Fruit fly (Drosophila melanogaster) whole organism, embryonic: ENCODE measurements around the gene sea.
A peak's percentile ranks its signal among the peaks of the same experiment; 100 is the strongest.

Source experiments
- CG10543 ChIP-seq: fragments of 200-800 bp; sonication (Bioruptor generic); optimal IDR thresholded peaks from 3 replicates; lab custom pipeline; 2017; ENCODE audit warnings: missing biosample characterization, mild to moderate bottlenecking, missing genetic modification characterization, moderate library complexity
- CG11696 ChIP-seq: fragments of 200-800 bp; sonication (Bioruptor generic); IDR thresholded peaks from 2 replicates; pipeline ENCODE4 v1.3.6; 2022; ENCODE audit warnings: missing biosample characterization, missing genetic modification characterization
- CG12104 ChIP-seq: fragments of 200-800 bp; sonication (Bioruptor generic); optimal IDR thresholded peaks from 3 replicates; lab custom pipeline; 2016; ENCODE audit warnings: missing biosample characterization, missing genetic modification characterization
- CG12391 ChIP-seq: fragments of 200-800 bp; sonication (Bioruptor generic); optimal IDR thresholded peaks from 3 replicates; lab custom pipeline; 2018; ENCODE audit warnings: missing biosample characterization, mild to moderate bottlenecking, missing genetic modification characterization, moderate library complexity
- CG13123 ChIP-seq: fragments of 200-800 bp; sonication (Bioruptor generic); optimal IDR thresholded peaks from 2 replicates; lab custom pipeline; 2016; ENCODE audit warnings: missing biosample characterization, missing genetic modification characterization
- CG13424 ChIP-seq: fragments of 200-800 bp; sonication (Bioruptor generic); optimal IDR thresholded peaks from 2 replicates; lab custom pipeline; 2019; ENCODE audit warnings: missing biosample characterization, mild to moderate bottlenecking, missing genetic modification characterization, moderate library complexity
- CG14441 ChIP-seq: fragments of 200-800 bp; sonication (Bioruptor generic); IDR thresholded peaks from 2 replicates; pipeline ENCODE4 v1.3.6; 2022; ENCODE audit warnings: missing biosample characterization, missing genetic modification characterization
- CG14710 ChIP-seq: fragments of 200-800 bp; sonication (Bioruptor generic); optimal IDR thresholded peaks from 3 replicates; lab custom pipeline; 2019; ENCODE audit warnings: missing biosample characterization, mild to moderate bottlenecking, missing genetic modification characterization, moderate library complexity
- CG15696 ChIP-seq: fragments of 200-800 bp; sonication (Bioruptor generic); optimal IDR thresholded peaks from 2 replicates; lab custom pipeline; 2019; ENCODE audit warnings: missing biosample characterization, mild to moderate bottlenecking, missing genetic modification characterization, moderate library complexity
- CG17568 ChIP-seq: fragments of 200-800 bp; sonication (Bioruptor generic); optimal IDR thresholded peaks from 2 replicates; lab custom pipeline; 2018; ENCODE audit warnings: missing biosample characterization, mild to moderate bottlenecking, missing genetic modification characterization, moderate library complexity
- CG2116 ChIP-seq: fragments of 200-800 bp; sonication (Bioruptor generic); optimal IDR thresholded peaks from 3 replicates; lab custom pipeline; 2018; ENCODE audit warnings: missing biosample characterization, mild to moderate bottlenecking, missing genetic modification characterization
- CG2199 ChIP-seq: fragments of 200-800 bp; sonication (Bioruptor generic); IDR thresholded peaks from 3 replicates; pipeline ENCODE4 v1.3.6; 2022; ENCODE audit warnings: missing biosample characterization, missing genetic modification characterization
- CG2712 ChIP-seq: fragments of 200-800 bp; optimal IDR thresholded peaks from 3 replicates; lab custom pipeline; 2019; ENCODE audit warnings: missing biosample characterization, mild to moderate bottlenecking, missing genetic modification characterization, moderate library complexity
- CG2875 ChIP-seq: fragments of 200-800 bp; sonication (Bioruptor generic); optimal IDR thresholded peaks from 2 replicates; lab custom pipeline; 2017; ENCODE audit warnings: missing biosample characterization, mild to moderate bottlenecking, missing genetic modification characterization, missing genetic modification reagents
- CG30403 ChIP-seq: fragments of 200-800 bp; sonication (Bioruptor generic); optimal IDR thresholded peaks from 3 replicates; lab custom pipeline; 2016; ENCODE audit warnings: missing biosample characterization, missing genetic modification characterization
- CG31224 ChIP-seq: fragments of 200-800 bp; sonication (Bioruptor generic); IDR thresholded peaks from 2 replicates; pipeline ENCODE4 v1.3.6; 2022; ENCODE audit warnings: missing biosample characterization, missing genetic modification characterization
- CG31388 ChIP-seq: fragments of 200-800 bp; sonication (Bioruptor generic); optimal IDR thresholded peaks from 2 replicates; lab custom pipeline; 2016; ENCODE audit warnings: missing biosample characterization, missing genetic modification characterization
- CG3995 ChIP-seq: fragments of 200-800 bp; sonication (Bioruptor generic); optimal IDR thresholded peaks from 3 replicates; lab custom pipeline; 2016; ENCODE audit warnings: missing biosample characterization, missing genetic modification characterization
- CG4854 ChIP-seq: fragments of 200-800 bp; sonication (Bioruptor generic); optimal IDR thresholded peaks from 2 replicates; lab custom pipeline; 2016; ENCODE audit warnings: missing biosample characterization, missing genetic modification characterization, inconsistent platforms
- CG6683 ChIP-seq: fragments of 200-800 bp; sonication (Bioruptor generic); optimal IDR thresholded peaks from 2 replicates; lab custom pipeline; 2017; ENCODE audit warnings: missing biosample characterization, mild to moderate bottlenecking, missing genetic modification characterization, missing genetic modification reagents
- CG7372 ChIP-seq: fragments of 200-800 bp; sonication (Bioruptor generic); IDR thresholded peaks from 2 replicates; pipeline ENCODE4 v1.3.6; 2022; ENCODE audit warnings: missing biosample characterization, missing genetic modification characterization
- CG7839 ChIP-seq: fragments of 200-800 bp; sonication (Bioruptor generic); optimal IDR thresholded peaks from 3 replicates; lab custom pipeline; 2018; ENCODE audit warnings: missing biosample characterization, mild to moderate bottlenecking, missing genetic modification characterization, moderate library complexity
- CG8388 ChIP-seq: fragments of 200-800 bp; sonication (Bioruptor generic); optimal IDR thresholded peaks from 2 replicates; lab custom pipeline; 2019; ENCODE audit warnings: missing biosample characterization, mild to moderate bottlenecking, missing genetic modification characterization, moderate library complexity
- Dip2 ChIP-seq: fragments of 200-800 bp; sonication (Bioruptor generic); IDR thresholded peaks from 2 replicates; pipeline ENCODE4 v1.3.6; 2022; ENCODE audit warnings: missing biosample characterization, missing genetic modification characterization
- Dll ChIP-seq: fragments of 200-800 bp; sonication (Bioruptor generic); IDR thresholded peaks from 4 replicates; pipeline ENCODE4 v1.3.6; 2022; ENCODE audit warnings: missing biosample characterization, missing genetic modification characterization; ENCODE audit not compliant: partially characterized antibody
- Fer3 ChIP-seq: fragments of 200-800 bp; sonication (Bioruptor generic); optimal IDR thresholded peaks from 2 replicates; lab custom pipeline; 2018; ENCODE audit warnings: missing biosample characterization, mild to moderate bottlenecking, missing genetic modification characterization, moderate library complexity
- Myb ChIP-seq: fragments of 200-800 bp; sonication (Bioruptor generic); optimal IDR thresholded peaks from 2 replicates; lab custom pipeline; 2016; ENCODE audit warnings: missing biosample characterization, missing genetic modification characterization
- Pdp1 ChIP-seq, 2 experiments: fragments of 200-800 bp; sonication (Bioruptor generic); optimal IDR thresholded peaks; 3 replicates each; lab custom pipeline; 2016; ENCODE audit warnings: missing biosample characterization in 2 of 2, missing genetic modification characterization in 2 of 2, mild to moderate bottlenecking in 1 of 2, moderate library complexity in 1 of 2
- Rfx ChIP-seq: fragments of 200-800 bp; sonication (Bioruptor generic); IDR thresholded peaks from 2 replicates; pipeline ENCODE4 v1.3.6; 2022; ENCODE audit warnings: missing biosample characterization, missing genetic modification characterization
- Spps ChIP-seq: fragments of 200-800 bp; sonication (Bioruptor generic); optimal IDR thresholded peaks from 2 replicates; lab custom pipeline; 2018; ENCODE audit warnings: missing biosample characterization, mild to moderate bottlenecking, missing genetic modification characterization
- Sry-β ChIP-seq: fragments of 200-800 bp; sonication (Bioruptor generic); optimal IDR thresholded peaks from 2 replicates; lab custom pipeline; 2018; ENCODE audit warnings: missing biosample characterization, mild to moderate bottlenecking, missing genetic modification characterization, moderate library complexity
- ara ChIP-seq: fragments of 200-800 bp; sonication (Bioruptor generic); IDR thresholded peaks from 2 replicates; pipeline ENCODE4 v1.3.6; 2022; ENCODE audit warnings: missing biosample characterization, missing genetic modification characterization
- ash1 ChIP-seq: fragments of 200-800 bp; sonication (Bioruptor generic); optimal IDR thresholded peaks from 2 replicates; lab custom pipeline; 2018; ENCODE audit warnings: missing biosample characterization, mild to moderate bottlenecking, missing genetic modification characterization
- corto ChIP-seq: fragments of 200-800 bp; sonication (Bioruptor generic); optimal IDR thresholded peaks from 2 replicates; lab custom pipeline; 2016; ENCODE audit warnings: missing biosample characterization, mild to moderate bottlenecking, missing genetic modification characterization, moderate library complexity
- croc ChIP-seq: fragments of 200-800 bp; sonication (Bioruptor generic); conservative IDR thresholded peaks from 3 replicates; pipeline ENCODE4 v1.3.6; 2022; ENCODE audit warnings: missing biosample characterization, missing genetic modification characterization
- ewg ChIP-seq: fragments of 200-800 bp; sonication (Bioruptor generic); optimal IDR thresholded peaks from 3 replicates; lab custom pipeline; 2017; ENCODE audit warnings: mild to moderate bottlenecking, missing biosample characterization, missing genetic modification reagents, missing genetic modification characterization
- gcm2 ChIP-seq: fragments of 200-800 bp; sonication (Bioruptor generic); optimal IDR thresholded peaks from 2 replicates; lab custom pipeline; 2016; ENCODE audit warnings: missing biosample characterization, missing genetic modification characterization
- gem ChIP-seq: fragments of 200-800 bp; sonication (Bioruptor generic); optimal IDR thresholded peaks from 2 replicates; lab custom pipeline; 2019; ENCODE audit warnings: missing biosample characterization, mild to moderate bottlenecking, missing genetic modification characterization, moderate library complexity
- grn ChIP-seq: fragments of 200-800 bp; sonication (Bioruptor generic); optimal IDR thresholded peaks from 3 replicates; lab custom pipeline; 2017; ENCODE audit warnings: missing biosample characterization, missing genetic modification characterization
- knrl ChIP-seq: fragments of 200-800 bp; sonication (Bioruptor generic); IDR thresholded peaks from 3 replicates; pipeline ENCODE4 v1.3.6; 2022; ENCODE audit warnings: missing biosample characterization, missing genetic modification characterization; ENCODE audit not compliant: partially characterized antibody
- oc ChIP-seq: fragments of 200-800 bp; sonication (Bioruptor generic); optimal IDR thresholded peaks from 2 replicates; lab custom pipeline; 2018; ENCODE audit warnings: missing biosample characterization, mild to moderate bottlenecking, missing genetic modification characterization, moderate library complexity
- pnt ChIP-seq: fragments of 200-800 bp; sonication (Bioruptor generic); optimal IDR thresholded peaks from 3 replicates; lab custom pipeline; 2016; ENCODE audit warnings: missing biosample characterization, missing genetic modification characterization
- ranshi ChIP-seq: fragments of 200-800 bp; sonication (Bioruptor generic); IDR thresholded peaks from 2 replicates; pipeline ENCODE4 v1.3.6; 2022; ENCODE audit warnings: missing biosample characterization, missing genetic modification characterization
- repo ChIP-seq: fragments of 200-800 bp; sonication (Bioruptor generic); optimal IDR thresholded peaks from 2 replicates; lab custom pipeline; 2016; ENCODE audit warnings: missing biosample characterization, missing genetic modification characterization
- rib ChIP-seq: fragments of 200-800 bp; sonication (Bioruptor generic); IDR thresholded peaks from 2 replicates; pipeline ENCODE4 v1.3.6; 2022; ENCODE audit warnings: missing biosample characterization, missing genetic modification characterization
- sc ChIP-seq, 3 experiments: fragments of >200 bp in 2 of 3; fragments of 200-800 bp in 1 of 3; sonication (Bioruptor generic) in 1 of 3; optimal IDR thresholded peaks; 2 replicates in 2 of 3; 3 replicates in 1 of 3; lab custom pipeline; 2017; ENCODE audit warnings: mild to moderate bottlenecking in 1 of 3, missing biosample characterization in 1 of 3, missing genetic modification characterization in 1 of 3, missing genetic modification reagents in 1 of 3
- sob ChIP-seq: fragments of 200-800 bp; sonication (Bioruptor generic); IDR thresholded peaks from 2 replicates; pipeline ENCODE4 v1.3.6; 2022; ENCODE audit warnings: missing biosample characterization, missing genetic modification characterization
- tll ChIP-seq, 2 experiments: fragments of 200-800 bp in 1 of 2; fragments of >200 bp in 1 of 2; sonication (Bioruptor generic) in 1 of 2; optimal IDR thresholded peaks; 2 replicates each; lab custom pipeline; 2017 to 2019; ENCODE audit warnings: missing biosample characterization in 2 of 2, missing genetic modification characterization in 2 of 2, mild to moderate bottlenecking in 1 of 2, moderate library complexity in 1 of 2

sea gene

dm6 chr3R:11581340-11582252 lies 14.7 kb upstream of the sea start, which contains the start of gene wkd (continued):
- TF ChIP-seq CG14441 (GFP tag; lab: Robert Waterston, UW) (no peak), Pdp1 (GFP tag; optimal IDR thresholded peaks at IDR 0.05; lab: Kevin White, UChicago) (no peak), Sry-β (GFP tag; lab: Kevin White, UChicago) (no peak), CG2712 (tag; lab: Kevin White, UChicago) (no peak), pnt (GFP tag; lab: Kevin White, UChicago) (no peak), CG14710 (no peak), repo (GFP tag; lab: Kevin White, UChicago) (no peak), CG31224 (GFP tag; lab: Robert Waterston, UW) (no peak), CG2116 (GFP tag; lab: Kevin White, UChicago) (peak; percentile 53), CG2199 (GFP tag; lab: Robert Waterston, UW) (no peak), CG31388 (GFP tag; lab: Kevin White, UChicago) (no peak), Myb (GFP tag; lab: Kevin White, UChicago) (peak; percentile 54), gcm2 (GFP tag; lab: Kevin White, UChicago) (no peak), CG8388 (no peak), sc (optimal IDR thresholded peaks at IDR 0.05; lab: Kevin White, UChicago) (no peak), sc (GFP tag; optimal IDR thresholded peaks at IDR 0.05; lab: Kevin White, UChicago) (no peak), ara (GFP tag; lab: Robert Waterston, UW) (no peak), CG30403 (GFP tag; lab: Kevin White, UChicago) (peak; percentile 19), Rfx (no peak), grn (GFP tag; lab: Kevin White, UChicago) (peak; percentile 64), gem (tag; lab: Kevin White, UChicago) (no peak), CG10543 (GFP tag; lab: Kevin White, UChicago) (peak; percentile 63), CG7372 (GFP tag; lab: Robert Waterston, UW) (no peak), rib (GFP tag; lab: Robert Waterston, UW) (no peak), ranshi (no peak), CG3995 (GFP tag; lab: Kevin White, UChicago) (no peak), CG15696 (tag; lab: Kevin White, UChicago) (no peak), croc (no peak), CG4854 (GFP tag; lab: Kevin White, UChicago) (no peak), CG13424 (no peak), Dip2 (GFP tag; lab: Robert Waterston, UW) (no peak), CG12104 (GFP tag; lab: Kevin White, UChicago) (no peak), Spps (tag; lab: Kevin White, UChicago) (no peak), CG6683 (GFP tag; lab: Kevin White, UChicago) (no peak), Dll (peak; percentile 87), sob (GFP tag; lab: Robert Waterston, UW) (0 out of 2 replicates have a peak, but pooled peaks have one; percentile 31), oc (tag; lab: Kevin White, UChicago) (no peak), ash1 (GFP tag; lab: Kevin White, UChicago) (no peak), CG17568 (no peak), CG11696 (no peak), knrl (GFP tag; lab: Robert Waterston, UW) (peak; percentile 87), tll (GFP tag; optimal IDR thresholded peaks at IDR 0.05; lab: Kevin White, UChicago) (no peak), CG7839 (tag; lab: Kevin White, UChicago) (no peak), Fer3 (no peak), ewg (GFP tag; lab: Kevin White, UChicago) (no peak), CG2875 (GFP tag; lab: Kevin White, UChicago) (no peak), corto (GFP tag; lab: Kevin White, UChicago) (no peak), CG13123 (GFP tag; lab: Kevin White, UChicago) (no peak), CG12391 (tag; lab: Kevin White, UChicago) (no peak)
